Fruit fly (Drosophila melanogaster) Kc167 (cell line): ENCODE data around the gene CG8097.

ENCODE experiments used
- h ChIP-seq: fragments of >200 bp; optimal IDR thresholded peaks from 3 replicates; lab custom pipeline; 2018; ENCODE audit warnings: missing external identifiers
- psq ChIP-seq: fragments of >200 bp; optimal IDR thresholded peaks from 2 replicates; lab custom pipeline; 2017; ENCODE audit warnings: missing external identifiers

DNA sequence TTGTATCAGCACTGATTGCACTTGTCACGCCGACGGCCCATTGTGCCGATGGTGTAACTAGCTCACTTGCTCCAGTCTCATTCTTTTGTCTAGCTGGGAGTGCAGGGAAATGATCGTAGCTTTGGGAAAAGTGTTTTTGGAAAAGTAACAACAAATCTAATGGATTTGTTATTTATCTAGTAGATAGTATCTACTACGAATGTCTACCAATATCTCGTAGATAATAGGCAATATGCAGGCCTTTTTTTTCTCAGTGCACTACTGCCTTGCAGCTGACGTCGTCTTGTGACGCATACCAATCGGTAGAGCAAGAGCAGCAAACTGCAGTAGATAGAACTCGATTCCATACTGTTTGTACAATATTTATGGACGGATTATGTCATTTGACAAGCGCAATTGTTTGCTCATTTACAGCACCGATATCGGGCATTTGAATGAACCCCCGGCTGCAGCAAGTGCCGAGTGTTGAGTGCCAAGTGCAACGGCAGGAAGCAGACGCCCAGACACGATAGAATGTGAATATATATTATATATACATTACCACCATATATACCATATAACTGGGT, 39.4 kb upstream of the CG8097 start:
- TF ChIP-seq psq (lab: Kevin White, UChicago): no peak
- TF ChIP-seq h (lab: Kevin White, UChicago): no peak
